Worm (Caenorhabditis elegans): Measurements from ENCODE around the gene T10B10.8.

T10B10.8 gene

DNA sequence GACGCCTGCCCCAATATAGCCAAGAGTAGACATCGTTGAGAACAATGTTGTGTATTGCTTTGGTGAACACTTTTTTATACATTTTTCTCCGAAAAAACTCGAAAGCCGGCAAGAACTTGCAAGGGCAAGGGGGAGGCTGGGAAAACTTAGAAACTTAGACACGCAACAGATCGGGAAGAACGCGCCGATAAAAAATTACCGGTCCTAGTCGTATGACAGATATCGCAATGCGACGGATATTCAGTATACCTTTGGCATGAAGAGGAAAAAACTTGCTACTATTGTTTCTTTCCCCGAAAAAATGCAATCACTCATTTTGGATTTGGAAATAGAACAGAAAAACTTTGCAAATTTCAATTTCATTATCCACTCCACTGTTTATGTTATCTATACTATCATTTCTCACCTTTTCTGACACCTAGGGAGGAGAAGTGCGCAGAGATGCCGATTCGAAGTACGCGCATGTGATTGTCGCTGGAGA lies 10.4 kb upstream of the T10B10.8 start, which contains the start of gene col-41:
Gene col-41, minus strand, starts transcription at position 51 of the 481 bp plus-strand sequence.
- TF ChIP-seq F37B4.10 (GFP tag; IDR thresholded peaks at IDR 0.05): no peak
- no peak for TF ChIP-seq rpc-1 (optimal IDR thresholded peaks at IDR 0.05)
- no peak for TF ChIP-seq rpc-1 (tag; optimal IDR thresholded peaks at IDR 0.05)
- no peak for TF ChIP-seq ekl-4 (GFP tag; IDR thresholded peaks at IDR 0.05)
- no peak for TF ChIP-seq mes-4 (tag; optimal IDR thresholded peaks at IDR 0.05)
- no peak for TF ChIP-seq egl-44 (GFP tag; IDR thresholded peaks at IDR 0.05)
- TF ChIP-seq F57A8.1 (GFP tag; optimal IDR thresholded peaks at IDR 0.05): no peak
- no peak for TF ChIP-seq ceh-40 (GFP tag; IDR thresholded peaks at IDR 0.05)
- TF ChIP-seq attf-6 (GFP tag; IDR thresholded peaks at IDR 0.05): no peak

DNA sequence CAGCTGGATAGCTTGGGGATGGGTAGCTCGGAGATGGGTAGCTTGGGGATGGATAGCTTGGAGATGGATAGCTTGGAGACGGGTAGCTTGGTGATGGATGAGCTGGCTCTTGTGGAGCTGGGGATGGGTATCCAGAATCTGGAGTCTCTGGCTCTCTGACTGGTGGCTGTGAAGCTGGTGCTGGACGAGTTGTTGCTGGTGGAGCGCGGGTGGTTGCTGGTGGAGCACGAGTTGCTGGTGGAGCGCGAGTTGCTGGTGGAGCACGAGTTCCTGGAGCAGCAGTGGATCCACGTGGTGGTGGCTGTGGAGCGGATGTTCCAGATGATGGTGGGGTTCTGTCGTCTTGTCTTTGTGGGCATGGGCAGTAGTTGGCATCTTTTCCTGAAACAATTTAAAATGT lies 9.2 kb upstream of the T10B10.8 start:
- TF ChIP-seq sptf-2 (GFP tag; optimal IDR thresholded peaks at IDR 0.05) (no peak), repo-1 (tag; optimal IDR thresholded peaks at IDR 0.05) (no peak), cebp-2 (GFP tag; IDR thresholded peaks at IDR 0.05) (no peak), athp-1 (tag; optimal IDR thresholded peaks at IDR 0.05) (no peak), dpff-1 (tag; optimal IDR thresholded peaks at IDR 0.05) (no peak), ztf-26 (tag; optimal IDR thresholded peaks at IDR 0.05) (no peak), hlh-26 (GFP tag; conservative IDR thresholded peaks at IDR 0.05) (no peak), egrh-3 (GFP tag; IDR thresholded peaks at IDR 0.05) (peak; percentile 68; the same call in 1 of the 2 replicates), zfh-2 (GFP tag; conservative IDR thresholded peaks at IDR 0.05) (peak; percentile 70), ceh-40 (GFP tag; IDR thresholded peaks at IDR 0.05) (no peak), die-1 (tag; optimal IDR thresholded peaks at IDR 0.05) (no peak), B0261.1 (tag; optimal IDR thresholded peaks at IDR 0.05) (no peak), ztf-28 (GFP tag; IDR thresholded peaks at IDR 0.05) (no peak), Y79H2A.3 (GFP tag; conservative IDR thresholded peaks at IDR 0.05) (no peak), Y67H2A.10 (GFP tag; conservative IDR thresholded peaks at IDR 0.05) (no peak)

DNA sequence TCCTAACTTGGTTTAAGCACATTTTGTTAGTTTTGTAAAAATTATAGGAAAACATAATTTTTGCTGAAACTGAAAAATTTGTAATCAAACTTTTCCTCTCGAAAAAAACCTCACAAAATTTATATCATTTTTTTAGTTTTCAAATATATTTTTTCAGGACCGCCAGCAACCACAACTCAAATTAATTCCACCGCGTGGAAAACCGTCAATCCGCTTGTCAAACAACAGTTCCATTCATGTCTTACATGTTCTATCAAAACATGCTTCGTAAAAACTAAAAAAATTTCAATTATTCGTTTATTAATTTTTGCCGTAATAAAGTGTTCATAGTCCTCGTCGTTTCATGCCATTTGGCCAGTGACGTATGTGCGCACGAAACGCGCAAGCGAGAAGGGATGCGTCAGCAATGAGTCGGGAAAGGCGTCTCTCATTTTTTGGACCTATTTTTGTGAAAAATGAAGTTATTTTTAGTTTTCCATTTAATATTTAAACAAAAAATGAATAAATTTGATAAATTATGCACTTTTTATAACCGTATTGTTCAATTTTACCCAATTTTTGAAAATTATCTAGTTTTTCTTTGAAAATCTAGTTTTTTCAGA lies 7.4 kb upstream of the T10B10.8 start, which contains the start of gene ucr-2.2:
Gene ucr-2.2, plus strand, starts transcription at position 602 of the 602 bp plus-strand sequence.
- TF ChIP-seq snpc-1.1 (tag; optimal IDR thresholded peaks at IDR 0.05; ENCODE audit: insufficient read depth): no peak
- TF ChIP-seq tbx-9 (tag; optimal IDR thresholded peaks at IDR 0.05; ENCODE audit: borderline replicate concordance): no peak
- no peak; the same call in 1 of the 2 replicates for TF ChIP-seq aptf-2 (GFP tag; conservative IDR thresholded peaks at IDR 0.05)
- no peak for TF ChIP-seq ztf-3 (GFP tag; optimal IDR thresholded peaks at IDR 0.05)
- TF ChIP-seq nhr-90 (tag; optimal IDR thresholded peaks at IDR 0.05): no peak
- TF ChIP-seq nfyb-1 (GFP tag; IDR thresholded peaks at IDR 0.05): no peak
- TF ChIP-seq mcd-1 (GFP tag; IDR thresholded peaks at IDR 0.05): peak; percentile 76
- TF ChIP-seq hmg-1.2 (GFP tag; IDR thresholded peaks at IDR 0.05): peak; percentile 49
- 0 out of 2 replicates have a peak, but pooled peaks have one; percentile 25 for TF ChIP-seq madf-3 (GFP tag; IDR thresholded peaks at IDR 0.05)
- peak; percentile 71 for TF ChIP-seq ztf-26 (tag; optimal IDR thresholded peaks at IDR 0.05)
- peak; percentile 36 for TF ChIP-seq tlf-1 (GFP tag; optimal IDR thresholded peaks at IDR 0.05)
- peak; percentile 87 for TF ChIP-seq nhr-80 (tag; optimal IDR thresholded peaks at IDR 0.05)
- no peak for TF ChIP-seq egl-44 (GFP tag; IDR thresholded peaks at IDR 0.05)
- TF ChIP-seq F22D6.2 (tag; optimal IDR thresholded peaks at IDR 0.05): peak; percentile 30
- peak; percentile 75 to 88 for TF ChIP-seq let-607 (tag; optimal IDR thresholded peaks at IDR 0.05)
- no peak for TF ChIP-seq fkh-3 (tag; optimal IDR thresholded peaks at IDR 0.05)
- TF ChIP-seq tbp1 (GFP tag; optimal IDR thresholded peaks at IDR 0.05): peak; percentile 61
- TF ChIP-seq F37B4.10 (GFP tag; IDR thresholded peaks at IDR 0.05): no peak
- TF ChIP-seq C06A6.2 (GFP tag; conservative IDR thresholded peaks at IDR 0.05): peak; percentile 64
- TF ChIP-seq K12H6.12 (tag; optimal IDR thresholded peaks at IDR 0.05): peak; percentile 61
- peak; percentile 60 for TF ChIP-seq gei-17 (GFP tag; optimal IDR thresholded peaks at IDR 0.05)
- peak; percentile 31 for TF ChIP-seq repo-1 (tag; optimal IDR thresholded peaks at IDR 0.05)
- peak; percentile 83 for TF ChIP-seq attf-5 (GFP tag; optimal IDR thresholded peaks at IDR 0.05)
- peak; percentile 64; the same call in 1 of the 2 replicates for TF ChIP-seq Y53G8AR.9 (GFP tag; conservative IDR thresholded peaks at IDR 0.05)
- TF ChIP-seq madf-10 (tag; optimal IDR thresholded peaks at IDR 0.05): peak; percentile 46
- TF ChIP-seq hlh-26 (GFP tag; conservative IDR thresholded peaks at IDR 0.05): no peak
- TF ChIP-seq pbrm-1 (GFP tag; IDR thresholded peaks at IDR 0.05): peak; percentile 75
- peak in 1 of 3 experiments; percentile 85 for TF ChIP-seq lin-35 (GFP tag; optimal IDR thresholded peaks at IDR 0.05)
